Fruit fly (Drosophila melanogaster) whole organism: ENCODE measurements around the gene CG13842.

Experiments used
- CG8478 ChIP-seq: fragments of >200 bp; optimal IDR thresholded peaks from 2 replicates; lab custom pipeline; 2018; ENCODE audit warnings: inconsistent platforms
- Dll ChIP-seq: fragments of >200 bp; optimal IDR thresholded peaks from 2 replicates; lab custom pipeline; 2017
- EcR ChIP-seq, 2 experiments: fragments of >200 bp; optimal IDR thresholded peaks; 2 replicates each; lab custom pipeline; 2017; ENCODE audit warnings: missing biosample characterization in 2 of 2, missing genetic modification characterization in 2 of 2, missing genetic modification reagents in 2 of 2
- pan ChIP-seq: fragments of >200 bp; optimal IDR thresholded peaks from 2 replicates; lab custom pipeline; 2017
- psq ChIP-seq: fragments of >200 bp; optimal IDR thresholded peaks from 2 replicates; lab custom pipeline; 2017
- usp ChIP-seq: fragments of >200 bp; optimal IDR thresholded peaks from 2 replicates; lab custom pipeline; 2017; ENCODE audit warnings: missing biosample characterization, missing genetic modification characterization, mixed read lengths

DNA sequence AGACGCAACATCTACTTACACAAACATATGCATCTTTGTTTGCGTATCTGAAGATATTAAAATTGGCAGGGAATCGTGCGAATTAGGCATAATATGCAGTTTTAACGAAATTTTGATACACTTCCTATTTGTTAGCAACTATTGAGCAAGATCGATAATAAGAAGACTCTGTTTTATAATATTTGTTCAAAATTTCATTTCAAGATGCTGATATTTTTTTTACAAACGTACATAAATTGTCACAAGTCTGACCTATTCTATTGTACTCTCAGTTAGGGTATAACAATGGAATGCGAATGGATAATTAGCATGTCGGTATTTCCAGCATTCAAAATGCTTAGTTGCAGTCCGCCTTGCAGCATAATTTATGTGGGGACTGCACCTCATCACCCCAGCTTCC lies 20.8 kb upstream of the CG13842 start:
- no peak for TF ChIP-seq CG8478 (lab: Kevin White, UChicago)
- TF ChIP-seq psq (lab: Kevin White, UChicago) = no peak
- TF ChIP-seq EcR (GFP tag; optimal IDR thresholded peaks at IDR 0.05; lab: Kevin White, UChicago) = no peak
- no peak for TF ChIP-seq Dll (lab: Kevin White, UChicago)
- no peak for TF ChIP-seq usp
- no peak for TF ChIP-seq pan (lab: Kevin White, UChicago)
